Fruit fly (Drosophila melanogaster): ENCODE results near the gene CG10428.

Gene CG10428

DNA sequence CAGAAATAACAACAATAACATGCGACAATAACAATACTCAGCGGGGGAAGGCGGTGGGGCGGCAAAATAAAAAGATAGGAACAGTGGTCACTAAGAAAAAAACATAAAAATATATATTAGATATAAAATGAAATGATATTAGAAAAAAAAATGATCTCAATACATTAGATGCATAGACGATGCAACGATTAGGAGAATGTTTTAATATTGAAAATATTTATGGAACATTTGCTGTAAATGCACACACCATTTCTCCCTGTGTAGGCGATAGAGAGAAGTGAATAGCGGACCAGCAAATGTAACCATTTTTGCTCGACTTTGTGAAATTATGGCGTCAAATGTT, 17.5 kb downstream of the CG10428 start (continued):
- TF ChIP-seq cad (GFP tag; optimal IDR thresholded peaks at IDR 0.05) (no peak), CG31365 (tag; optimal IDR thresholded peaks at IDR 0.05) (peak; percentile 44), aop (GFP tag; IDR thresholded peaks at IDR 0.05) (no peak), CG10366 (GFP tag; IDR thresholded peaks at IDR 0.05) (peak; percentile 88), CG3847 (GFP tag; IDR thresholded peaks at IDR 0.05) (peak; percentile 93), Dbx (GFP tag; IDR thresholded peaks at IDR 0.05) (peak; percentile 97), ase (GFP tag; IDR thresholded peaks at IDR 0.05) (peak; percentile 81), exex (tag; optimal IDR thresholded peaks at IDR 0.05) (peak; percentile 65), CHES-1-like (GFP tag; optimal IDR thresholded peaks at IDR 0.05) (no peak), Antp (GFP tag; optimal IDR thresholded peaks at IDR 0.05) (no peak), CG1602 (GFP tag; optimal IDR thresholded peaks at IDR 0.05) (peak; percentile 53), CG31441 (GFP tag; IDR thresholded peaks at IDR 0.05) (peak; percentile 66), E2f1 (GFP tag; IDR thresholded peaks at IDR 0.05) (peak; percentile 88), CG2202 (tag; optimal IDR thresholded peaks at IDR 0.05) (no peak), gem (tag; optimal IDR thresholded peaks at IDR 0.05) (peak; percentile 87), CG15601 (tag; optimal IDR thresholded peaks at IDR 0.05) (no peak), CG2678 (tag; optimal IDR thresholded peaks at IDR 0.05) (peak; percentile 92), dysf (GFP tag; IDR thresholded peaks at IDR 0.05) (peak; percentile 94), CG10147 (GFP tag; optimal IDR thresholded peaks at IDR 0.05) (peak; percentile 75), Hand (GFP tag; optimal IDR thresholded peaks at IDR 0.05) (peak; percentile 63), CG2712 (tag; optimal IDR thresholded peaks at IDR 0.05) (peak; percentile 80), lov (optimal IDR thresholded peaks at IDR 0.05) (no peak), lov (GFP tag; IDR thresholded peaks at IDR 0.05) (no peak), HHEX (GFP tag; optimal IDR thresholded peaks at IDR 0.05) (peak; percentile 86), tll (GFP tag; optimal IDR thresholded peaks at IDR 0.05) (no peak), gcm2 (GFP tag; optimal IDR thresholded peaks at IDR 0.05) (peak; percentile 0), phol (tag; optimal IDR thresholded peaks at IDR 0.05) (peak; percentile 72), Poxn (GFP tag; IDR thresholded peaks at IDR 0.05) (peak; percentile 86), en (GFP tag; optimal IDR thresholded peaks at IDR 0.05) (no peak), CG1647 (GFP tag; optimal IDR thresholded peaks at IDR 0.05) (peak; percentile 25), CG9437 (GFP tag; optimal IDR thresholded peaks at IDR 0.05) (no peak), CG3281 (GFP tag; optimal IDR thresholded peaks at IDR 0.05) (peak; percentile 89), CG14710 (tag; optimal IDR thresholded peaks at IDR 0.05) (peak; percentile 47), CG17912 (GFP tag; optimal IDR thresholded peaks at IDR 0.05) (no peak), CG4707 (GFP tag; optimal IDR thresholded peaks at IDR 0.05) (peak; percentile 16), CG4282 (GFP tag; optimal IDR thresholded peaks at IDR 0.05) (no peak), Hr39 (optimal IDR thresholded peaks at IDR 0.05) (no peak), Hsf (GFP tag; optimal IDR thresholded peaks at IDR 0.05) (peak; percentile 62), CG8478 (optimal IDR thresholded peaks at IDR 0.05) (no peak), toy (GFP tag; IDR thresholded peaks at IDR 0.05) (peak; percentile 86), CG7271 (tag; optimal IDR thresholded peaks at IDR 0.05) (peak; percentile 46), pita (GFP tag; optimal IDR thresholded peaks at IDR 0.05) (no peak), CG16813 (GFP tag; IDR thresholded peaks at IDR 0.05; ENCODE audit: partially characterized antibody) (no peak), hkb (optimal IDR thresholded peaks at IDR 0.05) (no peak), hkb (GFP tag; IDR thresholded peaks at IDR 0.05) (peak; percentile 90), Meics (GFP tag; optimal IDR thresholded peaks at IDR 0.05) (peak; percentile 89), CG7786 (GFP tag; optimal IDR thresholded peaks at IDR 0.05) (peak; percentile 2), CG17568 (GFP tag; optimal IDR thresholded peaks at IDR 0.05) (peak; percentile 63), ranshi (GFP tag; IDR thresholded peaks at IDR 0.05) (peak; percentile 84), lmd (GFP tag; IDR thresholded peaks at IDR 0.05) (peak; percentile 94), CG9932 (GFP tag; IDR thresholded peaks at IDR 0.05) (peak; percentile 95), CG9609 (GFP tag; optimal IDR thresholded peaks at IDR 0.05) (peak; percentile 15), slou (GFP tag; optimal IDR thresholded peaks at IDR 0.05) (peak; percentile 63)
